Worm (Caenorhabditis elegans) whole organism, L2 larva: ENCODE data around the gene Y61A9LA.1.
"Not testable (repeated sequence)": the region's sequence is repeated elsewhere in the genome, so short reads cannot be mapped to it uniquely, and the experiment has no call there.

Experiments used
- C34F6.9 ChIP-seq: fragments of 150-350 bp; optimal IDR thresholded peaks from 2 replicates; lab custom pipeline; 2014; ENCODE audit warnings: missing biosample characterization, missing genetic modification characterization
- R02D3.7 ChIP-seq: fragments of 150-350 bp; optimal IDR thresholded peaks from 2 replicates; lab custom pipeline; 2014; ENCODE audit warnings: missing biosample characterization, missing genetic modification characterization
- Y55F3AM.14 ChIP-seq: fragments of 200-800 bp; sonication (Bioruptor generic); optimal IDR thresholded peaks from 2 replicates; lab custom pipeline; 2018; ENCODE audit warnings: mild to moderate bottlenecking, missing genetic modification characterization, missing compliant biosample characterization
- blmp-1 ChIP-seq: sonication (generic microtip); optimal IDR thresholded peaks from 2 replicates; lab custom pipeline; 2017; ENCODE audit warnings: missing genetic modification characterization, mild to moderate bottlenecking, missing compliant biosample characterization, antibody characterized with exemption, moderate library complexity; ENCODE audit not compliant: insufficient read depth
- ceh-16 ChIP-seq: fragments of 150-350 bp; optimal IDR thresholded peaks from 2 replicates; lab custom pipeline; 2014; ENCODE audit warnings: missing biosample characterization, missing genetic modification characterization
- ceh-82 ChIP-seq: fragments of 150-350 bp; optimal IDR thresholded peaks from 2 replicates; lab custom pipeline; 2014; ENCODE audit warnings: missing biosample characterization, missing genetic modification characterization
- crh-2 ChIP-seq: sonication (generic microtip); optimal IDR thresholded peaks from 2 replicates; lab custom pipeline; 2017; ENCODE audit warnings: missing biosample characterization, missing genetic modification characterization
- egl-27 ChIP-seq: sonication (generic microtip); optimal IDR thresholded peaks from 3 replicates; lab custom pipeline; 2017; ENCODE audit warnings: missing biosample characterization, missing genetic modification reagents, missing genetic modification characterization
- elt-1 ChIP-seq: fragments of 150-350 bp; optimal IDR thresholded peaks from 2 replicates; lab custom pipeline; 2014; ENCODE audit warnings: missing biosample characterization, missing genetic modification characterization
- elt-3 ChIP-seq: sonication (generic microtip); optimal IDR thresholded peaks from 2 replicates; lab custom pipeline; 2017; ENCODE audit warnings: missing biosample characterization, missing genetic modification characterization
- fos-1 ChIP-seq: fragments of 150-350 bp; optimal IDR thresholded peaks from 2 replicates; lab custom pipeline; 2014; ENCODE audit warnings: missing biosample characterization, missing genetic modification characterization
- lin-13 ChIP-seq: fragments of 150-350 bp; optimal IDR thresholded peaks from 2 replicates; lab custom pipeline; 2014; ENCODE audit warnings: missing biosample characterization, missing genetic modification reagents, missing genetic modification characterization
- lin-39 ChIP-seq: fragments of 150-350 bp; optimal IDR thresholded peaks from 2 replicates; lab custom pipeline; 2014; ENCODE audit warnings: missing biosample characterization, missing genetic modification reagents, missing genetic modification characterization
- lsy-2 ChIP-seq, 2 experiments: fragments of 150-350 bp in 1 of 2; sonication (generic microtip) in 1 of 2; optimal IDR thresholded peaks; 2 replicates each; lab custom pipeline; 2014 to 2017; ENCODE audit warnings: missing biosample characterization in 2 of 2, missing genetic modification characterization in 2 of 2
- mab-5 ChIP-seq: fragments of 150-350 bp; optimal IDR thresholded peaks from 2 replicates; lab custom pipeline; 2014; ENCODE audit warnings: missing biosample characterization, missing genetic modification characterization
- mbf-1 ChIP-seq: sonication (generic microtip); optimal IDR thresholded peaks from 2 replicates; lab custom pipeline; 2017; ENCODE audit warnings: missing biosample characterization, missing genetic modification characterization
- mdl-1 ChIP-seq, 2 experiments: fragments of 150-350 bp in 1 of 2; sonication (generic microtip) in 1 of 2; optimal IDR thresholded peaks; 2 replicates each; lab custom pipeline; 2017; ENCODE audit warnings: missing biosample characterization in 2 of 2, missing genetic modification characterization in 2 of 2
- nhr-11 ChIP-seq: fragments of 150-350 bp; optimal IDR thresholded peaks from 2 replicates; lab custom pipeline; 2014; ENCODE audit warnings: missing biosample characterization, missing genetic modification characterization
- nhr-129 ChIP-seq: fragments of 150-350 bp; optimal IDR thresholded peaks from 2 replicates; lab custom pipeline; 2014; ENCODE audit warnings: missing biosample characterization, missing genetic modification characterization
- nhr-23 ChIP-seq: fragments of 150-350 bp; optimal IDR thresholded peaks from 2 replicates; lab custom pipeline; 2014; ENCODE audit warnings: missing biosample characterization, missing genetic modification reagents, missing genetic modification characterization
- nhr-237 ChIP-seq: fragments of 150-350 bp; optimal IDR thresholded peaks from 2 replicates; lab custom pipeline; 2014; ENCODE audit warnings: missing biosample characterization, missing genetic modification characterization
- nhr-25 ChIP-seq: fragments of 150-350 bp; sonication (generic microtip); optimal IDR thresholded peaks from 3 replicates; lab custom pipeline; 2014; ENCODE audit warnings: missing biosample characterization, missing genetic modification characterization
- nhr-6 ChIP-seq: fragments of 150-350 bp; optimal IDR thresholded peaks from 2 replicates; lab custom pipeline; 2014; ENCODE audit warnings: missing biosample characterization, missing genetic modification characterization
- nhr-77 ChIP-seq: fragments of 150-350 bp; optimal IDR thresholded peaks from 2 replicates; lab custom pipeline; 2014; ENCODE audit warnings: missing biosample characterization, missing genetic modification characterization
- peb-1 ChIP-seq: fragments of 150-350 bp; optimal IDR thresholded peaks from 2 replicates; lab custom pipeline; 2014; ENCODE audit warnings: missing biosample characterization, missing genetic modification characterization
- sem-4 ChIP-seq: fragments of 150-350 bp; optimal IDR thresholded peaks from 2 replicates; lab custom pipeline; 2014; ENCODE audit warnings: missing biosample characterization, missing genetic modification reagents, missing genetic modification characterization
- sma-3 ChIP-seq: sonication (generic microtip); optimal IDR thresholded peaks from 2 replicates; lab custom pipeline; 2016; ENCODE audit warnings: missing genetic modification reagents, missing genetic modification characterization, missing compliant biosample characterization
- sma-9 ChIP-seq, 2 experiments: fragments of 150-350 bp in 1 of 2; sonication (generic microtip) in 1 of 2; optimal IDR thresholded peaks; 2 replicates each; lab custom pipeline; 2014 to 2016; ENCODE audit warnings: missing genetic modification characterization in 2 of 2, mild to moderate bottlenecking in 1 of 2, missing biosample characterization in 1 of 2, missing compliant biosample characterization in 1 of 2, missing genetic modification reagents in 1 of 2, moderate library complexity in 1 of 2
- unc-55 ChIP-seq: fragments of 150-350 bp; sonication (generic microtip); optimal IDR thresholded peaks from 3 replicates; lab custom pipeline; 2014; ENCODE audit warnings: missing biosample characterization, missing genetic modification reagents, missing genetic modification characterization
- unc-62 ChIP-seq: fragments of 150-350 bp; optimal IDR thresholded peaks from 2 replicates; lab custom pipeline; 2014; ENCODE audit warnings: missing biosample characterization, missing genetic modification reagents, missing genetic modification characterization
- zag-1 ChIP-seq: fragments of 150-350 bp; optimal IDR thresholded peaks from 2 replicates; lab custom pipeline; 2014; ENCODE audit warnings: missing biosample characterization, missing genetic modification characterization
- ztf-1 ChIP-seq: fragments of 200-800 bp; sonication (Bioruptor generic); conservative IDR thresholded peaks from 2 replicates; pipeline ENCODE4 v1.3.6; 2022; ENCODE audit warnings: missing genetic modification characterization, missing compliant biosample characterization
- ztf-11 ChIP-seq: sonication (generic microtip); optimal IDR thresholded peaks from 2 replicates; lab custom pipeline; 2017; ENCODE audit warnings: missing biosample characterization, missing genetic modification characterization
- ztf-4 ChIP-seq: fragments of 150-350 bp; optimal IDR thresholded peaks from 2 replicates; lab custom pipeline; 2014; ENCODE audit warnings: missing biosample characterization, missing genetic modification characterization

The Y61A9LA.1 gene

ce11 chrV:4550459-4550858, 34.6 kb upstream of the Y61A9LA.1 start (continued):
- no peak for TF ChIP-seq ceh-16 (tag; lab: Kevin White, UChicago)
- peak; percentile 69 for TF ChIP-seq nhr-25
- no peak for TF ChIP-seq nhr-77
- TF ChIP-seq mdl-1 (tag; optimal IDR thresholded peaks at IDR 0.05; lab: Kevin White, UChicago): no peak
- no peak for TF ChIP-seq nhr-11 (tag; lab: Kevin White, UChicago)
- TF ChIP-seq ceh-82 (tag; lab: Kevin White, UChicago): no peak
- no peak for TF ChIP-seq zag-1 (tag; lab: Kevin White, UChicago)
- TF ChIP-seq nhr-6 (tag; lab: Kevin White, UChicago): no peak
- TF ChIP-seq nhr-23 (tag; lab: Kevin White, UChicago): no peak
- TF ChIP-seq crh-2 (tag; lab: Kevin White, UChicago): peak; percentile 21
- TF ChIP-seq elt-3 (tag; lab: Kevin White, UChicago): no peak
- no peak for TF ChIP-seq lin-39 (tag; lab: Kevin White, UChicago)
- peak; percentile 67 for TF ChIP-seq nhr-129
- TF ChIP-seq mbf-1 (tag; lab: Kevin White, UChicago): no peak
- no peak for TF ChIP-seq unc-62 (GFP tag; lab: Kevin White, UChicago)
- peak; percentile 40 for TF ChIP-seq blmp-1 (tag; lab: Kevin White, UChicago)
- TF ChIP-seq egl-27: no peak
- TF ChIP-seq elt-1 (tag; lab: Kevin White, UChicago): no peak
- peak; percentile 5 for TF ChIP-seq C34F6.9
- TF ChIP-seq ztf-4 (tag; lab: Kevin White, UChicago): no peak
- peak in 1 of 2 experiments; percentile 41 for TF ChIP-seq lsy-2 (tag; optimal IDR thresholded peaks at IDR 0.05; lab: Kevin White, UChicago)
- TF ChIP-seq ztf-1 (GFP tag; lab: Robert Waterston, UW): no peak
- TF ChIP-seq, all 48 proteins: peak for 14

ce11 chrV:4551911-4552310, 33.2 kb upstream of the Y61A9LA.1 start:
- TF ChIP-seq unc-55 (peak; percentile 17), sem-4 (tag; lab: Kevin White, UChicago) (no peak)

- TF ChIP-seq nhr-25; Y55F3AM.14 (GFP tag; lab: Kevin White, UChicago); sma-9 (GFP tag; optimal IDR thresholded peaks at IDR 0.05; lab: Kevin White, UChicago); sma-9 (tag; optimal IDR thresholded peaks at IDR 0.05; lab: Kevin White, UChicago): not testable (repeated sequence)
Observed at ce11 chrV:4553572-4553971, 31.5 kb upstream of the Y61A9LA.1 start, which contains the start of gene Y61A9LA.12. Gene Y61A9LA.12 (plus strand): TSS chrV:4553872.

ce11 chrV:4559701-4560100, 25.4 kb upstream of the Y61A9LA.1 start, which contains the start of gene Y61A9LA.7:
Gene Y61A9LA.7 (minus strand): TSS chrV:4559801.
- TF ChIP-seq mab-5 (tag; lab: Kevin White, UChicago) (no peak), peb-1 (no peak), crh-2 (tag; lab: Kevin White, UChicago) (no peak), nhr-6 (tag; lab: Kevin White, UChicago) (no peak), elt-3 (tag; lab: Kevin White, UChicago) (no peak), unc-62 (GFP tag; lab: Kevin White, UChicago) (no peak), nhr-237 (no peak), sma-3 (GFP tag; lab: Kevin White, UChicago) (no peak), nhr-129 (no peak), unc-55 (no peak), zag-1 (tag; lab: Kevin White, UChicago) (no peak), fos-1 (tag; lab: Kevin White, UChicago) (no peak), blmp-1 (tag; lab: Kevin White, UChicago) (no peak), ztf-11 (tag; lab: Kevin White, UChicago) (no peak)

ce11 chrV:4560441-4560840, 24.7 kb upstream of the Y61A9LA.1 start, which contains the start of gene Y61A9LA.4:
Gene Y61A9LA.4 (plus strand): TSS chrV:4560741.
- not testable (repeated sequence) for TF ChIP-seq nhr-6 (tag; lab: Kevin White, UChicago); lin-13 (GFP tag; lab: Kevin White, UChicago); R02D3.7
- TF ChIP-seq, all 48 proteins: peak for 0; not testable (repeated sequence) for 48
